Fruit fly (Drosophila melanogaster) whole organism, prepupa: Measurements from ENCODE around the gene MED10.

Experiments used
- Blimp-1 ChIP-seq: fragments of 200-800 bp; sonication (Bioruptor generic); optimal IDR thresholded peaks from 3 replicates; lab custom pipeline; 2017; ENCODE audit warnings: missing biosample characterization, missing genetic modification characterization, mild to moderate bottlenecking, moderate library complexity, missing genetic modification reagents
- CG10669 ChIP-seq: fragments of 200-800 bp; sonication (Bioruptor generic); optimal IDR thresholded peaks from 3 replicates; lab custom pipeline; 2018; ENCODE audit warnings: missing biosample characterization, mild to moderate bottlenecking, missing genetic modification characterization, moderate library complexity
- CG11294 ChIP-seq: fragments of 200-800 bp; sonication (Bioruptor generic); IDR thresholded peaks from 2 replicates; pipeline ENCODE4 v1.3.6; 2022; ENCODE audit warnings: missing biosample characterization, missing genetic modification characterization
- CG11762 ChIP-seq: fragments of 200-800 bp; sonication (Bioruptor generic); optimal IDR thresholded peaks from 3 replicates; lab custom pipeline; 2016; ENCODE audit warnings: missing biosample characterization, missing genetic modification characterization; ENCODE audit not compliant: insufficient read depth
- CG11902 ChIP-seq: fragments of 200-800 bp; sonication (Bioruptor generic); optimal IDR thresholded peaks from 3 replicates; lab custom pipeline; 2016; ENCODE audit warnings: missing biosample characterization, missing genetic modification characterization
- CG1621 ChIP-seq: fragments of 200-800 bp; sonication (Bioruptor generic); optimal IDR thresholded peaks from 3 replicates; lab custom pipeline; 2018; ENCODE audit warnings: missing biosample characterization, mild to moderate bottlenecking, missing genetic modification characterization
- CG16779 ChIP-seq: fragments of 200-800 bp; sonication (Bioruptor generic); optimal IDR thresholded peaks from 3 replicates; lab custom pipeline; 2017; ENCODE audit warnings: missing biosample characterization, mild to moderate bottlenecking, missing genetic modification characterization
- CG3032 ChIP-seq: fragments of 200-800 bp; optimal IDR thresholded peaks from 2 replicates; lab custom pipeline; 2019; ENCODE audit warnings: missing biosample characterization, mild to moderate bottlenecking, missing genetic modification characterization, moderate library complexity
- CG31627 ChIP-seq: fragments of 200-800 bp; sonication (Bioruptor generic); optimal IDR thresholded peaks from 3 replicates; lab custom pipeline; 2016; ENCODE audit warnings: missing biosample characterization, missing genetic modification characterization
- CG32006 ChIP-seq: fragments of 200-800 bp; sonication (Bioruptor generic); optimal IDR thresholded peaks from 3 replicates; lab custom pipeline; 2017; ENCODE audit warnings: missing biosample characterization, mild to moderate bottlenecking, missing genetic modification characterization
- CG34406 ChIP-seq: fragments of 200-800 bp; sonication (Bioruptor generic); optimal IDR thresholded peaks from 3 replicates; lab custom pipeline; 2016; ENCODE audit warnings: missing biosample characterization, missing genetic modification characterization
- CG4318 ChIP-seq: fragments of 200-800 bp; sonication (Bioruptor generic); optimal IDR thresholded peaks from 3 replicates; lab custom pipeline; 2017; ENCODE audit warnings: missing biosample characterization, mild to moderate bottlenecking, missing genetic modification characterization
- CG6163 ChIP-seq: fragments of 200-800 bp; sonication (Bioruptor generic); IDR thresholded peaks from 3 replicates; pipeline ENCODE4 v1.3.6; 2022; ENCODE audit warnings: missing biosample characterization, missing genetic modification characterization
- CG6792 ChIP-seq: fragments of 200-800 bp; sonication (Bioruptor generic); optimal IDR thresholded peaks from 3 replicates; lab custom pipeline; 2016; ENCODE audit warnings: missing biosample characterization, missing genetic modification characterization
- CG6808 ChIP-seq: fragments of 200-800 bp; sonication (Bioruptor generic); optimal IDR thresholded peaks from 3 replicates; lab custom pipeline; 2017; ENCODE audit warnings: missing biosample characterization, missing genetic modification characterization, mild to moderate bottlenecking, moderate library complexity, missing genetic modification reagents
- CG6854 ChIP-seq: fragments of 200-800 bp; sonication (Bioruptor generic); optimal IDR thresholded peaks from 2 replicates; lab custom pipeline; 2017; ENCODE audit warnings: missing biosample characterization, mild to moderate bottlenecking, missing genetic modification characterization
- CG7368 ChIP-seq: fragments of 200-800 bp; sonication (Bioruptor generic); optimal IDR thresholded peaks from 3 replicates; lab custom pipeline; 2016; ENCODE audit warnings: missing biosample characterization, missing genetic modification characterization
- CG8119 ChIP-seq: fragments of 200-800 bp; sonication (Bioruptor generic); IDR thresholded peaks from 3 replicates; pipeline ENCODE4 v1.3.6; 2022; ENCODE audit warnings: missing biosample characterization, missing genetic modification characterization
- CG8319 ChIP-seq: fragments of 200-800 bp; sonication (Bioruptor generic); optimal IDR thresholded peaks from 3 replicates; lab custom pipeline; 2016; ENCODE audit warnings: missing biosample characterization, missing genetic modification characterization
- CG8632 ChIP-seq: fragments of 200-800 bp; sonication (Bioruptor generic); optimal IDR thresholded peaks from 3 replicates; lab custom pipeline; 2016; ENCODE audit warnings: missing biosample characterization, missing genetic modification characterization
- CG9139 ChIP-seq: fragments of 200-800 bp; sonication (Bioruptor generic); optimal IDR thresholded peaks from 3 replicates; lab custom pipeline; 2017; ENCODE audit warnings: missing biosample characterization, mild to moderate bottlenecking, missing genetic modification characterization
- Eip75B ChIP-seq: fragments of 200-800 bp; sonication (Bioruptor generic); optimal IDR thresholded peaks from 3 replicates; lab custom pipeline; 2016; ENCODE audit warnings: missing biosample characterization, missing genetic modification characterization
- Eip78C ChIP-seq: fragments of 200-800 bp; sonication (Bioruptor generic); peaks from one replicate; lab custom pipeline; 2016; ENCODE audit warnings: missing biosample characterization, missing genetic modification characterization
- Ets21C ChIP-seq: fragments of 200-800 bp; sonication (Bioruptor generic); optimal IDR thresholded peaks from 3 replicates; lab custom pipeline; 2016; ENCODE audit warnings: missing biosample characterization, missing genetic modification characterization
- Ets96B ChIP-seq: fragments of 200-800 bp; optimal IDR thresholded peaks from 2 replicates; lab custom pipeline; 2019; ENCODE audit warnings: missing biosample characterization, mild to moderate bottlenecking, missing genetic modification characterization, moderate library complexity
- Gug ChIP-seq: fragments of 200-800 bp; sonication (Bioruptor generic); IDR thresholded peaks from 2 replicates; pipeline ENCODE4 v1.3.6; 2022; ENCODE audit warnings: missing biosample characterization, missing genetic modification characterization
- Hr4 ChIP-seq: fragments of 200-800 bp; sonication (Bioruptor generic); optimal IDR thresholded peaks from 3 replicates; lab custom pipeline; 2016; ENCODE audit warnings: missing biosample characterization, missing genetic modification characterization
- Lpt ChIP-seq: fragments of 200-800 bp; sonication (Bioruptor generic); optimal IDR thresholded peaks from 3 replicates; lab custom pipeline; 2016; ENCODE audit warnings: missing biosample characterization, missing genetic modification characterization
- Met ChIP-seq: fragments of 200-800 bp; sonication (Bioruptor generic); optimal IDR thresholded peaks from 3 replicates; lab custom pipeline; 2016; ENCODE audit warnings: missing biosample characterization, missing genetic modification characterization
- OdsH ChIP-seq: fragments of 200-800 bp; sonication (Bioruptor generic); optimal IDR thresholded peaks from 3 replicates; lab custom pipeline; 2016; ENCODE audit warnings: missing biosample characterization, missing genetic modification characterization
- Smox ChIP-seq: fragments of 200-800 bp; sonication (Bioruptor generic); optimal IDR thresholded peaks from 3 replicates; lab custom pipeline; 2016; ENCODE audit warnings: missing biosample characterization, missing genetic modification characterization
- Sox102F ChIP-seq: fragments of 200-800 bp; sonication (Bioruptor generic); optimal IDR thresholded peaks from 2 replicates; lab custom pipeline; 2016; ENCODE audit warnings: missing biosample characterization, mild to moderate bottlenecking, missing genetic modification characterization
- Sox14 ChIP-seq: fragments of 200-800 bp; sonication (Bioruptor generic); optimal IDR thresholded peaks from 3 replicates; lab custom pipeline; 2016; ENCODE audit warnings: missing biosample characterization, missing genetic modification characterization
- Sox15 ChIP-seq: fragments of 200-800 bp; sonication (Bioruptor generic); optimal IDR thresholded peaks from 3 replicates; lab custom pipeline; 2016; ENCODE audit warnings: missing biosample characterization, missing genetic modification characterization
- achi ChIP-seq: fragments of 200-800 bp; sonication (Bioruptor generic); optimal IDR thresholded peaks from 3 replicates; lab custom pipeline; 2016; ENCODE audit warnings: missing biosample characterization, missing genetic modification characterization
- acj6 ChIP-seq: fragments of 200-800 bp; sonication (Bioruptor generic); optimal IDR thresholded peaks from 3 replicates; lab custom pipeline; 2016; ENCODE audit warnings: missing biosample characterization, missing genetic modification characterization
- cyc ChIP-seq: fragments of 200-800 bp; sonication (Bioruptor generic); optimal IDR thresholded peaks from 3 replicates; lab custom pipeline; 2016; ENCODE audit warnings: missing biosample characterization, missing genetic modification characterization
- dac ChIP-seq: fragments of 200-800 bp; sonication (Bioruptor generic); optimal IDR thresholded peaks from 2 replicates; lab custom pipeline; 2017; ENCODE audit warnings: missing biosample characterization, mild to moderate bottlenecking, missing genetic modification characterization
- dsx ChIP-seq: fragments of 200-800 bp; optimal IDR thresholded peaks from 3 replicates; lab custom pipeline; 2019; ENCODE audit warnings: missing biosample characterization, mild to moderate bottlenecking, missing genetic modification characterization, moderate library complexity; ENCODE audit not compliant: poor library complexity, severe bottlenecking
- eg ChIP-seq: fragments of 200-800 bp; sonication (Bioruptor generic); IDR thresholded peaks from 3 replicates; pipeline ENCODE4 v1.3.6; 2022; ENCODE audit warnings: missing biosample characterization, missing genetic modification characterization
- esn ChIP-seq: fragments of 200-800 bp; sonication (Bioruptor generic); optimal IDR thresholded peaks from 2 replicates; lab custom pipeline; 2016; ENCODE audit warnings: missing biosample characterization, mild to moderate bottlenecking, missing genetic modification characterization, moderate library complexity
- fd59A ChIP-seq: fragments of 200-800 bp; sonication (Bioruptor generic); optimal IDR thresholded peaks from 2 replicates; lab custom pipeline; 2017; ENCODE audit warnings: missing biosample characterization, mild to moderate bottlenecking, missing genetic modification characterization, missing genetic modification reagents
- fd85E ChIP-seq: fragments of 200-800 bp; sonication (Bioruptor generic); optimal IDR thresholded peaks from 3 replicates; lab custom pipeline; 2016; ENCODE audit warnings: missing biosample characterization, missing genetic modification characterization
- fkh ChIP-seq: fragments of 200-800 bp; sonication (Bioruptor generic); optimal IDR thresholded peaks from 3 replicates; lab custom pipeline; 2017; ENCODE audit warnings: missing biosample characterization, mild to moderate bottlenecking, missing genetic modification characterization, moderate library complexity
- lz ChIP-seq: fragments of 200-800 bp; sonication (Bioruptor generic); optimal IDR thresholded peaks from 3 replicates; lab custom pipeline; 2016; ENCODE audit warnings: missing biosample characterization, missing genetic modification characterization
- net ChIP-seq: fragments of 200-800 bp; sonication (Bioruptor generic); optimal IDR thresholded peaks from 3 replicates; lab custom pipeline; 2016; ENCODE audit warnings: missing biosample characterization, missing genetic modification characterization
- pdm3 ChIP-seq: fragments of 200-800 bp; sonication (Bioruptor generic); optimal IDR thresholded peaks from 3 replicates; lab custom pipeline; 2016; ENCODE audit warnings: missing biosample characterization, missing genetic modification characterization
- salr ChIP-seq, 2 experiments: fragments of 200-800 bp; sonication (Bioruptor generic); optimal IDR thresholded peaks; 3 replicates each; lab custom pipeline; 2016 to 2018; ENCODE audit warnings: missing biosample characterization in 2 of 2, missing genetic modification characterization in 2 of 2, mild to moderate bottlenecking in 1 of 2
- spab ChIP-seq: fragments of 200-800 bp; sonication (Bioruptor generic); optimal IDR thresholded peaks from 2 replicates; lab custom pipeline; 2017; ENCODE audit warnings: missing biosample characterization, mild to moderate bottlenecking, missing genetic modification characterization, missing genetic modification reagents
- ss ChIP-seq, 2 experiments: fragments of 200-800 bp; sonication (Bioruptor generic); optimal IDR thresholded peaks; 2 replicates in 1 of 2; 3 replicates in 1 of 2; lab custom pipeline; 2017 to 2018; ENCODE audit warnings: mild to moderate bottlenecking in 2 of 2, missing biosample characterization in 2 of 2, missing genetic modification characterization in 2 of 2, moderate library complexity in 1 of 2
- svp ChIP-seq: fragments of 200-800 bp; sonication (Bioruptor generic); peaks from one replicate; lab custom pipeline; 2016; ENCODE audit warnings: missing biosample characterization, missing genetic modification characterization
- topi ChIP-seq: fragments of 200-800 bp; sonication (Bioruptor generic); optimal IDR thresholded peaks from 3 replicates; lab custom pipeline; 2016; ENCODE audit warnings: missing biosample characterization, missing genetic modification characterization
- vri ChIP-seq: fragments of 200-800 bp; sonication (Bioruptor generic); optimal IDR thresholded peaks from 3 replicates; lab custom pipeline; 2016; ENCODE audit warnings: missing biosample characterization, mild to moderate bottlenecking, missing genetic modification characterization

The MED10 gene

dm6 chr3L:16231857-16232256 is at the start of gene MED10, which contains the start of gene PDCD-5:
TSS of gene MED10 (plus strand) at chr3L:16232084.
TSS of gene PDCD-5 (minus strand) at chr3L:16232038.
- peak; percentile 18 for TF ChIP-seq esn (GFP tag; lab: Kevin White, UChicago)
- no peak for TF ChIP-seq achi
- TF ChIP-seq CG31627 (GFP tag; lab: Kevin White, UChicago) = no peak
- no peak for TF ChIP-seq net
- no peak for TF ChIP-seq Hr4 (GFP tag; lab: Kevin White, UChicago)
- TF ChIP-seq fkh (GFP tag; lab: Kevin White, UChicago) = peak; percentile 88
- no peak for TF ChIP-seq CG16779 (tag; lab: Kevin White, UChicago)
- no peak for TF ChIP-seq Lpt
- peak; percentile 7 for TF ChIP-seq Eip75B (GFP tag; lab: Kevin White, UChicago)
- TF ChIP-seq dac (GFP tag; lab: Kevin White, UChicago) = no peak
- no peak for TF ChIP-seq CG1621 (tag; lab: Kevin White, UChicago)
- TF ChIP-seq Ets21C = no peak
- TF ChIP-seq lz (GFP tag; lab: Kevin White, UChicago) = no peak
- no peak for TF ChIP-seq CG6163 (GFP tag; lab: Robert Waterston, UW)
- TF ChIP-seq fd59A (GFP tag; lab: Kevin White, UChicago) = no peak
- no peak for TF ChIP-seq pdm3 (GFP tag; lab: Kevin White, UChicago)
- TF ChIP-seq CG8632 (GFP tag; lab: Kevin White, UChicago) = no peak
- TF ChIP-seq CG6854 (GFP tag; lab: Kevin White, UChicago) = no peak
- TF ChIP-seq CG11294 (GFP tag; lab: Robert Waterston, UW) = no peak
- TF ChIP-seq Blimp-1 (GFP tag; lab: Kevin White, UChicago) = no peak
- TF ChIP-seq vri (GFP tag; lab: Kevin White, UChicago) = no peak
- no peak for TF ChIP-seq CG34406
- TF ChIP-seq CG7368 = no peak
- no peak for TF ChIP-seq Smox
- TF ChIP-seq eg (GFP tag; lab: Robert Waterston, UW) = no peak
- TF ChIP-seq Ets96B (tag; lab: Kevin White, UChicago) = peak; percentile 17
- no peak for TF ChIP-seq fd85E (GFP tag; lab: Kevin White, UChicago)
- peak; percentile 11 to 26 for TF ChIP-seq ss (GFP tag; optimal IDR thresholded peaks at IDR 0.05; lab: Kevin White, UChicago)
- peak in 1 of 2 experiments; percentile 2 for TF ChIP-seq salr (GFP tag; optimal IDR thresholded peaks at IDR 0.05; lab: Kevin White, UChicago)
- TF ChIP-seq CG10669 (GFP tag; lab: Kevin White, UChicago) = peak; percentile 11
- TF ChIP-seq CG8119 (GFP tag; lab: Robert Waterston, UW) = no peak
- TF ChIP-seq CG3032 (tag; lab: Kevin White, UChicago) = peak; percentile 56
- TF ChIP-seq CG32006 = no peak
- no peak for TF ChIP-seq Gug (GFP tag; lab: Robert Waterston, UW)
- TF ChIP-seq CG11902 = no peak
- peak; percentile 7 for TF ChIP-seq topi (GFP tag; lab: Kevin White, UChicago)
- no peak for TF ChIP-seq CG8319
- no peak for TF ChIP-seq Sox102F
- no peak for TF ChIP-seq cyc (GFP tag; lab: Kevin White, UChicago)
- no peak for TF ChIP-seq CG4318 (GFP tag; lab: Kevin White, UChicago)
- TF ChIP-seq Sox14 (GFP tag; lab: Kevin White, UChicago) = peak; percentile 77
- peak; percentile 60 for TF ChIP-seq Eip78C (GFP tag; lab: Kevin White, UChicago)
- no peak for TF ChIP-seq Sox15 (GFP tag; lab: Kevin White, UChicago)
- peak; percentile 48 for TF ChIP-seq dsx
- peak; percentile 24 for TF ChIP-seq CG6808 (GFP tag; lab: Kevin White, UChicago)
- no peak for TF ChIP-seq spab (GFP tag; lab: Kevin White, UChicago)
- peak; percentile 85 for TF ChIP-seq svp (GFP tag; lab: Kevin White, UChicago)
- no peak for TF ChIP-seq acj6 (GFP tag; lab: Kevin White, UChicago)
- TF ChIP-seq CG6792 (GFP tag; lab: Kevin White, UChicago) = no peak
- no peak for TF ChIP-seq OdsH (GFP tag; lab: Kevin White, UChicago)
- TF ChIP-seq Met (GFP tag; lab: Kevin White, UChicago) = no peak
- no peak for TF ChIP-seq CG9139 (GFP tag; lab: Kevin White, UChicago)
- TF ChIP-seq CG11762 = no peak
